Fruit fly (Drosophila melanogaster) whole organism, embryonic: ENCODE measurements around the gene CG16953.

Source experiments
- Asciz ChIP-seq: fragments of 200-800 bp; sonication (Bioruptor generic); optimal IDR thresholded peaks from 2 replicates; lab custom pipeline; 2017; ENCODE audit warnings: missing biosample characterization, mild to moderate bottlenecking, missing genetic modification characterization, missing genetic modification reagents
- CG10979 ChIP-seq: fragments of 200-800 bp; sonication (Bioruptor generic); optimal IDR thresholded peaks from 2 replicates; lab custom pipeline; 2018; ENCODE audit warnings: missing biosample characterization, mild to moderate bottlenecking, missing genetic modification characterization, moderate library complexity
- CG11085 ChIP-seq: fragments of 200-800 bp; sonication (Bioruptor generic); IDR thresholded peaks from 2 replicates; pipeline ENCODE4 v1.3.6; 2022; ENCODE audit warnings: missing biosample characterization, missing genetic modification characterization
- CG12155 ChIP-seq: fragments of 200-800 bp; sonication (Bioruptor generic); optimal IDR thresholded peaks from 3 replicates; lab custom pipeline; 2016; ENCODE audit warnings: missing biosample characterization, missing genetic modification characterization
- CG12219 ChIP-seq: fragments of 200-800 bp; sonication (Bioruptor generic); optimal IDR thresholded peaks from 3 replicates; lab custom pipeline; 2018; ENCODE audit warnings: missing biosample characterization, mild to moderate bottlenecking, missing genetic modification characterization
- CG12659 ChIP-seq: fragments of 200-800 bp; sonication (Bioruptor generic); optimal IDR thresholded peaks from 3 replicates; lab custom pipeline; 2017; ENCODE audit warnings: mild to moderate bottlenecking, missing biosample characterization, missing genetic modification reagents, missing genetic modification characterization
- CG14050 ChIP-seq: fragments of 200-800 bp; sonication (Bioruptor generic); IDR thresholded peaks from 3 replicates; pipeline ENCODE4 v1.3.6; 2022; ENCODE audit warnings: missing biosample characterization, missing genetic modification characterization
- CG14710 ChIP-seq: fragments of 200-800 bp; sonication (Bioruptor generic); optimal IDR thresholded peaks from 3 replicates; lab custom pipeline; 2019; ENCODE audit warnings: missing biosample characterization, mild to moderate bottlenecking, missing genetic modification characterization, moderate library complexity
- CG15011 ChIP-seq: fragments of 200-800 bp; sonication (Bioruptor generic); optimal IDR thresholded peaks from 3 replicates; lab custom pipeline; 2018; ENCODE audit warnings: missing biosample characterization, mild to moderate bottlenecking, missing genetic modification characterization
- CG15514 ChIP-seq: fragments of 200-800 bp; sonication (Bioruptor generic); optimal IDR thresholded peaks from 3 replicates; lab custom pipeline; 2017; ENCODE audit warnings: missing biosample characterization, missing genetic modification characterization, mild to moderate bottlenecking, moderate library complexity, missing genetic modification reagents
- CG16863 ChIP-seq: fragments of 200-800 bp; sonication (Bioruptor generic); optimal IDR thresholded peaks from 3 replicates; lab custom pipeline; 2016; ENCODE audit warnings: missing biosample characterization, missing genetic modification characterization
- CG17359 ChIP-seq: fragments of 200-800 bp; sonication (Bioruptor generic); optimal IDR thresholded peaks from 3 replicates; lab custom pipeline; 2018; ENCODE audit warnings: missing biosample characterization, mild to moderate bottlenecking, missing genetic modification characterization, moderate library complexity
- CG2875 ChIP-seq: fragments of 200-800 bp; sonication (Bioruptor generic); optimal IDR thresholded peaks from 2 replicates; lab custom pipeline; 2017; ENCODE audit warnings: missing biosample characterization, mild to moderate bottlenecking, missing genetic modification characterization, missing genetic modification reagents
- CG3163 ChIP-seq: fragments of 200-800 bp; sonication (Bioruptor generic); optimal IDR thresholded peaks from 3 replicates; lab custom pipeline; 2016; ENCODE audit warnings: missing biosample characterization, missing genetic modification characterization
- CG33557 ChIP-seq: fragments of 200-800 bp; sonication (Bioruptor generic); optimal IDR thresholded peaks from 2 replicates; lab custom pipeline; 2019; ENCODE audit warnings: missing biosample characterization, mild to moderate bottlenecking, missing genetic modification characterization, moderate library complexity
- CG3726 ChIP-seq: fragments of 200-800 bp; sonication (Bioruptor generic); IDR thresholded peaks from 3 replicates; pipeline ENCODE4, ENCODE4 v1.3.6; 2022; ENCODE audit warnings: missing biosample characterization, missing genetic modification characterization
- CG3847 ChIP-seq: fragments of 200-800 bp; sonication (Bioruptor generic); IDR thresholded peaks from 2 replicates; pipeline ENCODE4 v1.3.6; 2022; ENCODE audit warnings: missing biosample characterization, missing genetic modification characterization
- CG4617 ChIP-seq: fragments of 200-800 bp; sonication (Bioruptor generic); optimal IDR thresholded peaks from 3 replicates; lab custom pipeline; 2016; ENCODE audit warnings: missing biosample characterization, missing genetic modification characterization, borderline replicate concordance
- CG4707 ChIP-seq: fragments of 200-800 bp; sonication (Bioruptor generic); optimal IDR thresholded peaks from 2 replicates; lab custom pipeline; 2018; ENCODE audit warnings: missing biosample characterization, mild to moderate bottlenecking, missing genetic modification characterization, moderate library complexity
- CG7357 ChIP-seq: fragments of 200-800 bp; sonication (Bioruptor generic); IDR thresholded peaks from 3 replicates; pipeline ENCODE4 v1.3.6; 2022; ENCODE audit warnings: missing biosample characterization, missing genetic modification characterization
- CG7963 ChIP-seq: fragments of 200-800 bp; sonication (Bioruptor generic); IDR thresholded peaks from 3 replicates; pipeline ENCODE4 v1.3.6; 2022; ENCODE audit warnings: missing biosample characterization, missing genetic modification characterization; ENCODE audit not compliant: partially characterized antibody
- D ChIP-seq, 2 experiments: fragments of 200-800 bp in 1 of 2; fragments of >200 bp in 1 of 2; sonication (Bioruptor generic) in 1 of 2; optimal IDR thresholded peaks; 2 replicates in 1 of 2; 3 replicates in 1 of 2; lab custom pipeline; 2017; ENCODE audit warnings: mild to moderate bottlenecking in 1 of 2, missing biosample characterization in 1 of 2, missing genetic modification characterization in 1 of 2, missing genetic modification reagents in 1 of 2
- D19B ChIP-seq: fragments of 200-800 bp; sonication (Bioruptor generic); optimal IDR thresholded peaks from 2 replicates; lab custom pipeline; 2017; ENCODE audit warnings: missing biosample characterization, mild to moderate bottlenecking, missing genetic modification characterization
- Dip3 ChIP-seq: fragments of 200-800 bp; sonication (Bioruptor generic); optimal IDR thresholded peaks from 3 replicates; lab custom pipeline; 2016; ENCODE audit warnings: missing biosample characterization, missing genetic modification characterization
- Doc3 ChIP-seq: fragments of 200-800 bp; sonication (Bioruptor generic); IDR thresholded peaks from 3 replicates; pipeline ENCODE4 v1.3.6; 2022; ENCODE audit warnings: missing biosample characterization, missing genetic modification characterization; ENCODE audit not compliant: partially characterized antibody
- ERR ChIP-seq: fragments of 200-800 bp; sonication (Bioruptor generic); optimal IDR thresholded peaks from 2 replicates; lab custom pipeline; 2016; ENCODE audit warnings: missing biosample characterization, missing genetic modification characterization
- Fer1 ChIP-seq: fragments of 200-800 bp; sonication (Bioruptor generic); optimal IDR thresholded peaks from 2 replicates; lab custom pipeline; 2017; ENCODE audit warnings: missing biosample characterization, mild to moderate bottlenecking, missing genetic modification characterization
- HHEX ChIP-seq: fragments of 200-800 bp; sonication (Bioruptor generic); optimal IDR thresholded peaks from 3 replicates; lab custom pipeline; 2017; ENCODE audit warnings: missing biosample characterization, mild to moderate bottlenecking, missing genetic modification characterization, missing genetic modification reagents
- Hand ChIP-seq: fragments of 200-800 bp; sonication (Bioruptor generic); optimal IDR thresholded peaks from 2 replicates; lab custom pipeline; 2017; ENCODE audit warnings: mild to moderate bottlenecking, missing biosample characterization, missing genetic modification reagents, missing genetic modification characterization
- Max ChIP-seq: fragments of 200-800 bp; sonication (Bioruptor generic); optimal IDR thresholded peaks from 2 replicates; lab custom pipeline; 2016; ENCODE audit warnings: missing biosample characterization, mild to moderate bottlenecking, missing genetic modification characterization
- Mes4 ChIP-seq: fragments of 200-800 bp; sonication (Bioruptor generic); optimal IDR thresholded peaks from 2 replicates; lab custom pipeline; 2016; ENCODE audit warnings: missing biosample characterization, missing genetic modification characterization
- NK7.1 ChIP-seq: fragments of 200-800 bp; sonication (Bioruptor generic); optimal IDR thresholded peaks from 3 replicates; lab custom pipeline; 2016; ENCODE audit warnings: missing biosample characterization, missing genetic modification characterization
- Oli ChIP-seq: fragments of 200-800 bp; sonication (Bioruptor generic); optimal IDR thresholded peaks from 2 replicates; lab custom pipeline; 2018; ENCODE audit warnings: missing biosample characterization, mild to moderate bottlenecking, missing genetic modification characterization, moderate library complexity
- Sox102F ChIP-seq: fragments of 200-800 bp; sonication (Bioruptor generic); optimal IDR thresholded peaks from 2 replicates; lab custom pipeline; 2018; ENCODE audit warnings: missing biosample characterization, mild to moderate bottlenecking, missing genetic modification characterization, moderate library complexity
- ase ChIP-seq: fragments of 200-800 bp; sonication (Bioruptor generic); IDR thresholded peaks from 3 replicates; pipeline ENCODE4 v1.3.6; 2022; ENCODE audit warnings: missing biosample characterization, missing genetic modification characterization
- dati ChIP-seq: fragments of 200-800 bp; sonication (Bioruptor generic); IDR thresholded peaks from 2 replicates; pipeline ENCODE4 v1.3.6; 2022; ENCODE audit warnings: missing biosample characterization, missing genetic modification characterization
- esg ChIP-seq: fragments of 200-800 bp; sonication (Bioruptor generic); conservative IDR thresholded peaks from 2 replicates; pipeline ENCODE4 v1.3.6; 2022; ENCODE audit warnings: missing biosample characterization, missing genetic modification characterization
- eyg ChIP-seq: fragments of 200-800 bp; sonication (Bioruptor generic); optimal IDR thresholded peaks from 3 replicates; lab custom pipeline; 2016; ENCODE audit warnings: missing biosample characterization, missing genetic modification characterization
- fd96Cb ChIP-seq: fragments of 200-800 bp; sonication (Bioruptor generic); optimal IDR thresholded peaks from 2 replicates; lab custom pipeline; 2018; ENCODE audit warnings: missing biosample characterization, mild to moderate bottlenecking, missing genetic modification characterization, moderate library complexity
- mam ChIP-seq: fragments of 200-800 bp; sonication (Bioruptor generic); optimal IDR thresholded peaks from 3 replicates; lab custom pipeline; 2016; ENCODE audit warnings: missing biosample characterization, missing genetic modification characterization
- mirr ChIP-seq: fragments of 200-800 bp; sonication (Bioruptor generic); optimal IDR thresholded peaks from 3 replicates; lab custom pipeline; 2018; ENCODE audit warnings: missing biosample characterization, mild to moderate bottlenecking, missing genetic modification characterization
- onecut ChIP-seq: fragments of 200-800 bp; sonication (Bioruptor generic); IDR thresholded peaks from 2 replicates; pipeline ENCODE4 v1.3.6; 2022; ENCODE audit warnings: missing biosample characterization, missing genetic modification characterization
- repo ChIP-seq: fragments of 200-800 bp; sonication (Bioruptor generic); optimal IDR thresholded peaks from 2 replicates; lab custom pipeline; 2016; ENCODE audit warnings: missing biosample characterization, missing genetic modification characterization
- shn ChIP-seq: fragments of 200-800 bp; sonication (Bioruptor generic); optimal IDR thresholded peaks from 3 replicates; lab custom pipeline; 2016; ENCODE audit warnings: missing biosample characterization, missing genetic modification characterization
- sima ChIP-seq: fragments of 200-800 bp; sonication (Bioruptor generic); optimal IDR thresholded peaks from 2 replicates; lab custom pipeline; 2016; ENCODE audit warnings: missing biosample characterization, missing genetic modification characterization
- tll ChIP-seq, 2 experiments: fragments of 200-800 bp in 1 of 2; fragments of >200 bp in 1 of 2; sonication (Bioruptor generic) in 1 of 2; optimal IDR thresholded peaks; 2 replicates each; lab custom pipeline; 2017 to 2019; ENCODE audit warnings: missing biosample characterization in 2 of 2, missing genetic modification characterization in 2 of 2, mild to moderate bottlenecking in 1 of 2, moderate library complexity in 1 of 2
- tup ChIP-seq: fragments of 200-800 bp; sonication (Bioruptor generic); optimal IDR thresholded peaks from 2 replicates; lab custom pipeline; 2016; ENCODE audit warnings: missing biosample characterization, mild to moderate bottlenecking, missing genetic modification characterization, moderate library complexity
- unc-4 ChIP-seq: fragments of 200-800 bp; sonication (Bioruptor generic); IDR thresholded peaks from 2 replicates; pipeline ENCODE4 v1.3.6; 2022; ENCODE audit warnings: missing biosample characterization, missing genetic modification characterization; ENCODE audit not compliant: partially characterized antibody
- unpg ChIP-seq: fragments of 200-800 bp; sonication (Bioruptor generic); optimal IDR thresholded peaks from 3 replicates; lab custom pipeline; 2018; ENCODE audit warnings: missing biosample characterization, mild to moderate bottlenecking, missing genetic modification characterization, moderate library complexity
- usp ChIP-seq: fragments of >200 bp; optimal IDR thresholded peaks from 2 replicates; lab custom pipeline; 2017; ENCODE audit warnings: missing biosample characterization, missing genetic modification characterization

The CG16953 gene

DNA sequence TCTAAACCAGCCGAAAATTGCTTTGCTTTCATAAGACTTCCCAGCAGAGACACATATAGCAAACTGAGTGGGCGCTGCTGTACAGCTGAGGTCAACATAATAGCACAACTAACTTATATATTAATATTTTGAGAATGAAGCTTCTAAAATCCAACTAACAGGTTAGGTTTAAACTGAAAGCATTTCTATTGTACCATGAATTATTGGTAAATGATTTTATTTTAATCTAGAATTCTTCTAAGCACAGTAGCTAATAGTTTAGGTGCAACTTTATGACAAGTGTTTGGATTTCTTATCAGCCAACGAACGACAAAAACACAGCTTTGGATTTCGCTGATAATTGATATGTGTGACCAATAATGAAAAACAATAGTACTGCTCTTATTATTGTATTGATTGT is 30.6 kb downstream of the CG16953 start (continued):
- TF ChIP-seq CG12659 (peak; percentile 6), Hand (GFP tag; lab: Kevin White, UChicago) (no peak), tll (GFP tag; optimal IDR thresholded peaks at IDR 0.05; lab: Kevin White, UChicago) (no peak), CG33557 (no peak), HHEX (peak; percentile 54), Asciz (GFP tag; lab: Kevin White, UChicago) (peak; percentile 34), CG4617 (GFP tag; lab: Kevin White, UChicago) (no peak), CG16863 (GFP tag; lab: Kevin White, UChicago) (no peak), mirr (GFP tag; lab: Kevin White, UChicago) (peak; percentile 42), CG2875 (GFP tag; lab: Kevin White, UChicago) (no peak), unc-4 (GFP tag; lab: Robert Waterston, UW) (no peak), onecut (GFP tag; lab: Robert Waterston, UW) (peak; percentile 44), CG3847 (GFP tag; lab: Robert Waterston, UW) (no peak), tup (GFP tag; lab: Kevin White, UChicago) (peak; percentile 11), CG15011 (GFP tag; lab: Kevin White, UChicago) (no peak), CG14050 (peak; percentile 58; the same call in 2 of the 3 replicates), repo (no peak), NK7.1 (GFP tag; lab: Kevin White, UChicago) (no peak), Oli (no peak), dati (GFP tag; lab: Robert Waterston, UW) (no peak), unpg (GFP tag; lab: Kevin White, UChicago) (peak; percentile 47), D (optimal IDR thresholded peaks at IDR 0.05; lab: Kevin White, UChicago) (no peak), D (GFP tag; optimal IDR thresholded peaks at IDR 0.05; lab: Kevin White, UChicago) (peak; percentile 40), Fer1 (GFP tag; lab: Kevin White, UChicago) (peak; percentile 74), mam (GFP tag; lab: Kevin White, UChicago) (peak; percentile 61), Max (GFP tag; lab: Kevin White, UChicago) (no peak), CG3163 (GFP tag; lab: Kevin White, UChicago) (no peak), Doc3 (GFP tag; lab: Robert Waterston, UW) (no peak), ase (GFP tag; lab: Robert Waterston, UW) (0 out of 3 replicates have a peak, but pooled peaks have one; percentile 33), CG14710 (tag; lab: Kevin White, UChicago) (no peak), Mes4 (GFP tag; lab: Kevin White, UChicago) (no peak), CG10979 (tag; lab: Kevin White, UChicago) (peak; percentile 51), CG4707 (GFP tag; lab: Kevin White, UChicago) (no peak), CG15514 (GFP tag; lab: Kevin White, UChicago) (peak; percentile 43), esg (GFP tag; lab: Robert Waterston, UW) (peak; percentile 40), sima (no peak), usp (GFP tag; lab: Kevin White, UChicago) (no peak), CG11085 (GFP tag; lab: Robert Waterston, UW) (no peak), CG3726 (0 out of 3 replicates have a peak, but pooled peaks have one; percentile 41), CG12219 (GFP tag; lab: Kevin White, UChicago) (no peak), fd96Cb (tag; lab: Kevin White, UChicago) (no peak), ERR (no peak), CG7963 (no peak), Sox102F (no peak), CG12155 (GFP tag; lab: Kevin White, UChicago) (no peak), D19B (peak; percentile 73), CG7357 (GFP tag; lab: Robert Waterston, UW) (no peak), Dip3 (GFP tag; lab: Kevin White, UChicago) (peak; percentile 74), eyg (no peak), CG17359 (tag; lab: Kevin White, UChicago) (peak; percentile 45), shn (no peak)
